Worm (Caenorhabditis elegans): Measurements from ENCODE around the gene oac-11.

ce11 chrII:3869601-3870000, 8.9 kb upstream of the oac-11 start, which contains the start of gene oac-10:
- TF ChIP-seq Y67H2A.10 (GFP tag; conservative IDR thresholded peaks at IDR 0.05) (no peak), C17E4.6 (GFP tag; IDR thresholded peaks at IDR 0.05) (no peak), hrde-1 (tag; optimal IDR thresholded peaks at IDR 0.05; ENCODE audit: borderline replicate concordance) (no peak), ztf-3 (GFP tag; optimal IDR thresholded peaks at IDR 0.05) (no peak), nfya-2 (GFP tag; IDR thresholded peaks at IDR 0.05) (no peak), lsy-27 (tag; optimal IDR thresholded peaks at IDR 0.05; ENCODE audit: borderline replicate concordance, insufficient read depth) (no peak), F57C9.4 (tag; optimal IDR thresholded peaks at IDR 0.05) (no peak)
